Worm (Caenorhabditis elegans) whole organism, mixed stage, embryonic: ENCODE data around the gene Y32F6B.1.

Experiments used
- M03D4.4 ChIP-seq: sonication (generic microtip); optimal IDR thresholded peaks from 2 replicates; lab custom pipeline; 2017; ENCODE audit warnings: mild to moderate bottlenecking, missing genetic modification characterization, missing compliant biosample characterization
- bed-3 ChIP-seq: fragments of 200-800 bp; sonication (Bioruptor generic); optimal IDR thresholded peaks from 3 replicates; lab custom pipeline; 2018; ENCODE audit warnings: mild to moderate bottlenecking, missing genetic modification characterization, moderate library complexity, missing compliant biosample characterization
- ceh-39 ChIP-seq: fragments of 150-350 bp; optimal IDR thresholded peaks from 2 replicates; lab custom pipeline; 2014; ENCODE audit warnings: missing biosample characterization, missing genetic modification characterization
- ceh-43 ChIP-seq: fragments of 200-800 bp; sonication (Bioruptor generic); optimal IDR thresholded peaks from 2 replicates; lab custom pipeline; 2018; ENCODE audit warnings: mild to moderate bottlenecking, missing genetic modification characterization, moderate library complexity, missing compliant biosample characterization
- cnd-1 ChIP-seq: fragments of 200-800 bp; sonication (Bioruptor generic); optimal IDR thresholded peaks from 2 replicates; lab custom pipeline; 2018; ENCODE audit warnings: mild to moderate bottlenecking, missing genetic modification characterization, missing compliant biosample characterization
- elt-1 ChIP-seq: sonication (generic microtip); optimal IDR thresholded peaks from 2 replicates; lab custom pipeline; 2017; ENCODE audit warnings: missing genetic modification characterization, mild to moderate bottlenecking, missing compliant biosample characterization, antibody characterized with exemption, moderate library complexity, borderline replicate concordance; ENCODE audit not compliant: insufficient read depth
- elt-3 ChIP-seq: fragments of 150-350 bp; optimal IDR thresholded peaks from 2 replicates; lab custom pipeline; 2014; ENCODE audit warnings: missing biosample characterization, missing genetic modification characterization
- flh-1 ChIP-seq: fragments of 200-800 bp; sonication (Bioruptor generic); optimal IDR thresholded peaks from 2 replicates; lab custom pipeline; 2018; ENCODE audit warnings: mild to moderate bottlenecking, missing genetic modification characterization, moderate library complexity, missing compliant biosample characterization
- ham-2 ChIP-seq: fragments of 200-800 bp; sonication (Bioruptor generic); optimal IDR thresholded peaks from 2 replicates; lab custom pipeline; 2018; ENCODE audit warnings: mild to moderate bottlenecking, missing genetic modification characterization, missing compliant biosample characterization
- hlh-1 ChIP-seq: fragments of 150-350 bp; optimal IDR thresholded peaks from 2 replicates; lab custom pipeline; 2014; ENCODE audit warnings: missing biosample characterization, missing genetic modification reagents, missing genetic modification characterization
- lin-32 ChIP-seq: fragments of 200-800 bp; sonication (Bioruptor generic); optimal IDR thresholded peaks from 2 replicates; lab custom pipeline; 2018; ENCODE audit warnings: mild to moderate bottlenecking, missing genetic modification characterization, missing compliant biosample characterization
- lsy-2 ChIP-seq: fragments of 150-350 bp; optimal IDR thresholded peaks from 2 replicates; lab custom pipeline; 2014; ENCODE audit warnings: missing biosample characterization, missing genetic modification characterization
- mab-5 ChIP-seq: fragments of 150-350 bp; optimal IDR thresholded peaks from 2 replicates; lab custom pipeline; 2014; ENCODE audit warnings: missing biosample characterization, missing genetic modification characterization
- mep-1 ChIP-seq: fragments of 150-350 bp; optimal IDR thresholded peaks from 2 replicates; lab custom pipeline; 2017; ENCODE audit warnings: missing biosample characterization, missing genetic modification reagents, missing genetic modification characterization, inconsistent platforms
- mls-2 ChIP-seq: sonication (generic microtip); optimal IDR thresholded peaks from 2 replicates; lab custom pipeline; 2016; ENCODE audit warnings: mild to moderate bottlenecking, missing genetic modification characterization, moderate library complexity, missing compliant biosample characterization
- nhr-2 ChIP-seq: fragments of 150-350 bp; optimal IDR thresholded peaks from 2 replicates; lab custom pipeline; 2014; ENCODE audit warnings: missing biosample characterization, missing genetic modification characterization
- nhr-28 ChIP-seq: fragments of 150-350 bp; optimal IDR thresholded peaks from 2 replicates; lab custom pipeline; 2014; ENCODE audit warnings: missing biosample characterization, missing genetic modification characterization
- nhr-76 ChIP-seq: sonication (generic microtip); optimal IDR thresholded peaks from 2 replicates; lab custom pipeline; 2017; ENCODE audit warnings: missing biosample characterization, missing genetic modification characterization
- pha-4 ChIP-seq: fragments of 150-350 bp; optimal IDR thresholded peaks from 2 replicates; lab custom pipeline; 2018; ENCODE audit warnings: missing biosample characterization, missing genetic modification reagents, missing genetic modification characterization
- sem-2 ChIP-seq: fragments of 200-800 bp; sonication (Bioruptor generic); optimal IDR thresholded peaks from 2 replicates; lab custom pipeline; 2018; ENCODE audit warnings: mild to moderate bottlenecking, missing genetic modification characterization, missing compliant biosample characterization
- snpc-4 ChIP-seq: fragments of 150-350 bp; optimal IDR thresholded peaks from 2 replicates; lab custom pipeline; 2014; ENCODE audit warnings: missing biosample characterization, missing genetic modification characterization
- unc-120 ChIP-seq: sonication (generic microtip); optimal IDR thresholded peaks from 2 replicates; lab custom pipeline; 2017; ENCODE audit warnings: missing genetic modification characterization, missing compliant biosample characterization; ENCODE audit not compliant: poor library complexity, severe bottlenecking
- unc-39 ChIP-seq: fragments of 150-350 bp; optimal IDR thresholded peaks from 2 replicates; lab custom pipeline; 2014; ENCODE audit warnings: missing biosample characterization, missing genetic modification characterization
- unc-62 ChIP-seq: fragments of 150-350 bp; optimal IDR thresholded peaks from 2 replicates; lab custom pipeline; 2014; ENCODE audit warnings: missing biosample characterization, missing genetic modification reagents, missing genetic modification characterization
- zip-8 ChIP-seq: fragments of 150-350 bp; optimal IDR thresholded peaks from 2 replicates; lab custom pipeline; 2014; ENCODE audit warnings: missing biosample characterization, missing genetic modification characterization
- ztf-11 ChIP-seq: fragments of 150-350 bp; optimal IDR thresholded peaks from 2 replicates; lab custom pipeline; 2014; ENCODE audit warnings: missing biosample characterization, missing genetic modification characterization

Y32F6B.1 gene

DNA sequence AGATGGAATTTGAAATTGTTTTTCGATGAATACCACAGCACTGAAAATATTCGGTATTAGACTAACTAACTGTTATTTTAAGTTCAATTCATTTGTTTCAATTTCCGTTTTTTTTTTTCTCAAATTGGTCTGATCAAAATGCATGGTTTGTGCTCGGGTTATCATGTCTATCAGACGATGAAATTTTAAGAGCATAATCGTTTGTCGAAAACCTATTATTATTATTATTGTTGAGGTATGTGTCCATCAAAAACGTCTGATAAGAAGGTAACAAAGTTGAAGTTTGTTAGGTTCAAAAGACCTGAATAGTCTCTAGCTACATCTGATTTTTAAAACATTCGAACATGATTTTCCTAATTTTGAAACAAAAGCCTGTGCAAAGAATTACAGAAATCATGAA is 545 bp downstream of the Y32F6B.1 start:
- TF ChIP-seq bed-3 (GFP tag; lab: Kevin White, UChicago): no peak
- no peak for TF ChIP-seq mep-1 (tag; lab: Kevin White, UChicago)
- TF ChIP-seq, all 35 proteins: peak for 0

ce11 chrV:10478097-10478828 is 6.3 kb downstream of the Y32F6B.1 start, which contains the start of the genes crp-1 and Y32F6B.9:
crp-1 (plus strand) TSS chrV:10478564.
Y32F6B.9 (plus strand) TSS chrV:10478699.
- TF ChIP-seq ham-2 (GFP tag; lab: Kevin White, UChicago) (peak; percentile 41), pha-4 (peak; percentile 25), unc-62 (GFP tag; lab: Kevin White, UChicago) (no peak)
- TF ChIP-seq, all 35 proteins: peak for 2

DNA sequence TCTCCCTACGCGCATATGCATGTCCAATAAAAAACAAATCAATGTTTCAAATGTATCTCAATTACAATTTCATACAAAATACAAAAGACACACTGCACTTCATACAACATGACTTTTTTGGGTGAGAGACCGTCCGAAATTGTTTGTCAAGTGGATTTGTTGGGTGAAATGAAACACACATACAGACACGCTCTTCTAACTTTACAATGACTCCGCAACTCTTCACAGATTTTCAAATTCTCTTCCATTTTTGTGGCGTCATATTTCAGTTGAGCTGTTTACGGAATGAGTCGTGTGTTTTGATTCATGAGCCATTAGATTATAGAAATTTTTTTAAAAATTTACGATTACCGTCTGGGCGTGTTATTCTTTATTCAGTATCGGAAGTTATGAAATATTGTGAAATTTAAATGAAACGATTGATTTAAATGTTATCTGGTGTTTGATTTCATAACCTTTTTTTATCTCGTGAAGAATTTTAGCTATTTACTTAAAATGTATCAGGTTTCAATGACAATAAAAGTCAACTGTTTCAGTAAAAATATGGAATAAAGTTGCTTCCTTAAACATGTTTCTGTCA is 7.6 kb downstream of the Y32F6B.1 start:
- TF ChIP-seq nhr-2 (no peak), flh-1 (no peak), mep-1 (tag; lab: Kevin White, UChicago) (no peak), ztf-11 (tag; lab: Kevin White, UChicago) (no peak), nhr-28 (tag; lab: Kevin White, UChicago) (no peak), ceh-43 (GFP tag; lab: Kevin White, UChicago) (no peak), mls-2 (tag; lab: Kevin White, UChicago) (no peak), lsy-2 (tag; lab: Kevin White, UChicago) (no peak)
- TF ChIP-seq, all 35 proteins: peak for 0

DNA sequence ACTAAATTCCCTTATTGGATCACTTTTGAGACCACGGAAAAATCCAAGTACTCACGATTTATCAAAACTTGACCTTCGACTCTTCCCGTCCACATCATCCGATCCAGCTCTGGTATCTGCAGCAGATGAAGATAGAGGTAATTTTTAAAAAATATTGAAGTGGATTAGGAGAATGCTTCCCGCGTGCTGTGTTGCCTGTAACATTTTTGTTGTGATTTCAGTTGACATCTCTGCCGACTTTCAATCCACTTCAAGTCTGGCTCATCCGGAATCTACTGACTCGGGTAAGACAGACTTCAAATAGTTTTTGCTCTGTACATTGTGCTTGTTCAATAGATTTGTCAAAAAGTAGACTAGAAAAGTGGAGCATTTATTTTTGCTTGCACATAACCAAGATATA is 9.1 kb downstream of the Y32F6B.1 start:
- TF ChIP-seq snpc-4: no peak
- TF ChIP-seq ceh-43 (GFP tag; lab: Kevin White, UChicago): no peak

- TF ChIP-seq ceh-43 (GFP tag; lab: Kevin White, UChicago) (no peak), flh-1 (no peak), ceh-39 (tag; lab: Kevin White, UChicago) (no peak), cnd-1 (tag; lab: Kevin White, UChicago) (no peak), hlh-1 (tag; lab: Kevin White, UChicago) (no peak), sem-2 (GFP tag; lab: Kevin White, UChicago) (no peak), lin-32 (no peak), pha-4 (no peak), mab-5 (tag; lab: Kevin White, UChicago) (no peak), zip-8 (tag; lab: Kevin White, UChicago) (no peak), mls-2 (tag; lab: Kevin White, UChicago) (no peak), unc-39 (no peak), elt-1 (tag; lab: Kevin White, UChicago) (no peak), snpc-4 (no peak), ztf-11 (tag; lab: Kevin White, UChicago) (no peak), elt-3 (tag; lab: Kevin White, UChicago) (no peak)
Measured at ce11 chrV:10474040-10474439, 10.5 kb downstream of the Y32F6B.1 start.

- TF ChIP-seq hlh-1 (tag; lab: Kevin White, UChicago) (peak; percentile 55), sem-2 (GFP tag; lab: Kevin White, UChicago) (no peak)
Measured at ce11 chrV:10472901-10473774, 11.4 kb downstream of the Y32F6B.1 start.

DNA sequence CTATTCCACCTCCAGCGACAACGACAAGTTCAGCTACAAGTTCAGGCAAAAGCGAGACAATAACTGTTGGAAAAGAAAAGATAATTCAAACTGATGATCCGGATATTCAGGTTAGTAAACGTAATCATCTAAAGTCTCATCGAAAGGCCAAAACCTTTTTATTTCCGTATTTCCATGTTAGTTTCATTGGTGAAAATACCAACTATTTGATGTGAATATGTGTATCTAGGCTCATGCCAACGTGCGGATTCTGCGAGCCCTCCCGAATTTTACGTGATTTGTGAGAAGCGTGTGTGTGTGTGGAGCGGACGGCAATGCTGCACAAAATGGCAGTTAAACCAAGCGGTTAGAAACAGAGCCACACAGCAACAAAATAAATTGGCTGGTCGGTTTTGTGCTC is 13.5 kb downstream of the Y32F6B.1 start:
- TF ChIP-seq nhr-76 (tag; lab: Kevin White, UChicago) (no peak), hlh-1 (tag; lab: Kevin White, UChicago) (no peak), zip-8 (tag; lab: Kevin White, UChicago) (no peak), unc-120 (tag; lab: Kevin White, UChicago) (no peak), M03D4.4 (tag; lab: Kevin White, UChicago) (no peak), sem-2 (GFP tag; lab: Kevin White, UChicago) (no peak), ztf-11 (tag; lab: Kevin White, UChicago) (no peak), pha-4 (no peak), bed-3 (GFP tag; lab: Kevin White, UChicago) (no peak), nhr-28 (tag; lab: Kevin White, UChicago) (no peak)
